Fruit fly (Drosophila melanogaster) whole organism, wandering third instar larva: Measurements from ENCODE around the gene lectin-21Ca.

Source experiments
- Sp1 ChIP-seq: fragments of 200-800 bp; sonication (Bioruptor generic); optimal IDR thresholded peaks from 3 replicates; lab custom pipeline; 2019; ENCODE audit warnings: missing biosample characterization, mild to moderate bottlenecking, missing genetic modification characterization, moderate library complexity
- br ChIP-seq: fragments of 200-800 bp; sonication (Bioruptor generic); optimal IDR thresholded peaks from 2 replicates; lab custom pipeline; 2016; ENCODE audit warnings: missing biosample characterization, missing genetic modification characterization
- lola ChIP-seq: fragments of >200 bp; optimal IDR thresholded peaks from 2 replicates; lab custom pipeline; 2017; ENCODE audit warnings: missing biosample characterization, missing genetic modification characterization
- sage ChIP-seq: fragments of 200-800 bp; sonication (Bioruptor generic); optimal IDR thresholded peaks from 2 replicates; lab custom pipeline; 2016; ENCODE audit warnings: missing biosample characterization, mild to moderate bottlenecking, missing genetic modification characterization
- usp ChIP-seq: fragments of >200 bp; optimal IDR thresholded peaks from 2 replicates; lab custom pipeline; 2017; ENCODE audit warnings: missing biosample characterization, missing genetic modification characterization
- woc ChIP-seq: sonication (Bioruptor generic); optimal IDR thresholded peaks from 2 replicates; lab custom pipeline; 2016; ENCODE audit warnings: missing biosample characterization, mild to moderate bottlenecking, missing genetic modification characterization

DNA sequence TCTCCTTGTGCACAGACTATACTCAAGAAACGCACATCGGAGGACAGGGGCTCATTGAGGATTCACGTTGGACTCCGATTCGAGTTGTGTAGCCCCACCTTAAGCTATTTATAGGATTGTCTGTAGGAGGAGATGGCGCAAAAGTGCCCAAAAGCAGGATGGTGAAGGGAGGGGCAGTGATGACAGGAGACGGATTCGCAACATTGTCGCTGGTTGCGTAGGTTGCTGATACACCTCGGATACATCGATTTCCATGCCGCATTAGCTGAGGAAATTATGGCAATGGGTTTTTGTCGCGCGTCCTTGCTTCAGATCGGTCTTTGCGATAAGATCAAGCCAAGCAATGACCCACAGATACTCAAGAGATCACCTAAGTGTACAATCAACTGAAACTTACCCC is 23.2 kb downstream of the lectin-21Ca start:
- no peak for TF ChIP-seq lola (GFP tag; lab: Kevin White, UChicago)
- TF ChIP-seq usp (GFP tag; lab: Kevin White, UChicago): no peak
- no peak for TF ChIP-seq br (GFP tag; lab: Kevin White, UChicago)
- no peak for TF ChIP-seq sage (GFP tag; lab: Kevin White, UChicago)
- TF ChIP-seq Sp1: no peak
- no peak for TF ChIP-seq woc (GFP tag; lab: Kevin White, UChicago)
